Fruit fly (Drosophila melanogaster) whole organism, embryonic: Measurements from ENCODE around the gene mof.

Source experiments
- Atf-2 ChIP-seq: fragments of 200-800 bp; sonication (Bioruptor generic); optimal IDR thresholded peaks from 2 replicates; lab custom pipeline; 2016; ENCODE audit warnings: missing biosample characterization, missing genetic modification characterization
- Atf3 ChIP-seq: fragments of 200-800 bp; sonication (Bioruptor generic); optimal IDR thresholded peaks from 3 replicates; lab custom pipeline; 2016; ENCODE audit warnings: missing biosample characterization, missing genetic modification characterization
- CG10321 ChIP-seq: fragments of 200-800 bp; sonication (Bioruptor generic); IDR thresholded peaks from 2 replicates; pipeline ENCODE4 v1.3.6; 2022; ENCODE audit warnings: missing biosample characterization, missing genetic modification characterization
- CG10431 ChIP-seq: fragments of 200-800 bp; sonication (Bioruptor generic); optimal IDR thresholded peaks from 3 replicates; lab custom pipeline; 2018; ENCODE audit warnings: missing biosample characterization, mild to moderate bottlenecking, missing genetic modification characterization
- CG11247 ChIP-seq: fragments of 200-800 bp; sonication (Bioruptor generic); IDR thresholded peaks from 2 replicates; pipeline ENCODE4 v1.3.6; 2022; ENCODE audit warnings: missing biosample characterization, missing genetic modification characterization
- CG12155 ChIP-seq: fragments of 200-800 bp; sonication (Bioruptor generic); optimal IDR thresholded peaks from 3 replicates; lab custom pipeline; 2016; ENCODE audit warnings: missing biosample characterization, missing genetic modification characterization
- CG14441 ChIP-seq: fragments of 200-800 bp; sonication (Bioruptor generic); IDR thresholded peaks from 2 replicates; pipeline ENCODE4 v1.3.6; 2022; ENCODE audit warnings: missing biosample characterization, missing genetic modification characterization
- CG15514 ChIP-seq: fragments of 200-800 bp; sonication (Bioruptor generic); optimal IDR thresholded peaks from 3 replicates; lab custom pipeline; 2017; ENCODE audit warnings: missing biosample characterization, missing genetic modification characterization, mild to moderate bottlenecking, moderate library complexity, missing genetic modification reagents
- CG16813 ChIP-seq: fragments of 200-800 bp; sonication (Bioruptor generic); IDR thresholded peaks from 3 replicates; pipeline ENCODE4 v1.3.6; 2022; ENCODE audit warnings: missing biosample characterization, missing genetic modification characterization; ENCODE audit not compliant: partially characterized antibody
- CG18599 ChIP-seq: fragments of 200-800 bp; sonication (Bioruptor generic); optimal IDR thresholded peaks from 3 replicates; lab custom pipeline; 2017; ENCODE audit warnings: missing biosample characterization, missing genetic modification characterization, mild to moderate bottlenecking, moderate library complexity, missing genetic modification reagents
- CG2202 ChIP-seq: fragments of 200-800 bp; sonication (Bioruptor generic); optimal IDR thresholded peaks from 2 replicates; lab custom pipeline; 2018; ENCODE audit warnings: missing biosample characterization, mild to moderate bottlenecking, missing genetic modification characterization
- CG2889 ChIP-seq: fragments of 200-800 bp; sonication (Bioruptor generic); IDR thresholded peaks from 3 replicates; pipeline ENCODE4 v1.3.6; 2022; ENCODE audit warnings: missing biosample characterization, missing genetic modification characterization
- CG32532 ChIP-seq: fragments of 200-800 bp; sonication (Bioruptor generic); IDR thresholded peaks from 2 replicates; pipeline ENCODE4 v1.3.6; 2022; ENCODE audit warnings: missing biosample characterization, missing genetic modification characterization
- CG3726 ChIP-seq: fragments of 200-800 bp; sonication (Bioruptor generic); IDR thresholded peaks from 3 replicates; pipeline ENCODE4, ENCODE4 v1.3.6; 2022; ENCODE audit warnings: missing biosample characterization, missing genetic modification characterization
- CG8944 ChIP-seq: fragments of 200-800 bp; sonication (Bioruptor generic); optimal IDR thresholded peaks from 3 replicates; lab custom pipeline; 2016; ENCODE audit warnings: missing biosample characterization, missing genetic modification characterization
- CG9437 ChIP-seq: fragments of 200-800 bp; sonication (Bioruptor generic); optimal IDR thresholded peaks from 2 replicates; lab custom pipeline; 2018; ENCODE audit warnings: missing biosample characterization, mild to moderate bottlenecking, missing genetic modification characterization
- Camta ChIP-seq: fragments of 200-800 bp; sonication (Bioruptor generic); optimal IDR thresholded peaks from 2 replicates; lab custom pipeline; 2016; ENCODE audit warnings: missing biosample characterization, missing genetic modification characterization
- CrebB ChIP-seq: fragments of 200-800 bp; sonication (Bioruptor generic); optimal IDR thresholded peaks from 3 replicates; lab custom pipeline; 2018; ENCODE audit warnings: missing biosample characterization, mild to moderate bottlenecking, missing genetic modification characterization
- Deaf1 ChIP-seq: fragments of 200-800 bp; optimal IDR thresholded peaks from 3 replicates; lab custom pipeline; 2019; ENCODE audit warnings: missing biosample characterization, mild to moderate bottlenecking, missing genetic modification characterization, moderate library complexity
- ERR ChIP-seq: fragments of 200-800 bp; sonication (Bioruptor generic); optimal IDR thresholded peaks from 2 replicates; lab custom pipeline; 2016; ENCODE audit warnings: missing biosample characterization, missing genetic modification characterization
- HmgZ ChIP-seq: fragments of 200-800 bp; sonication (Bioruptor generic); optimal IDR thresholded peaks from 2 replicates; lab custom pipeline; 2018; ENCODE audit warnings: missing biosample characterization, mild to moderate bottlenecking, missing genetic modification characterization
- Hr78 ChIP-seq, 2 experiments: fragments of 200-800 bp in 1 of 2; fragments of >200 bp in 1 of 2; sonication (Bioruptor generic) in 1 of 2; optimal IDR thresholded peaks; 2 replicates each; lab custom pipeline; 2017 to 2019; ENCODE audit warnings: missing biosample characterization in 2 of 2, missing genetic modification characterization in 2 of 2, mild to moderate bottlenecking in 1 of 2, moderate library complexity in 1 of 2
- Lim3 ChIP-seq: fragments of 200-800 bp; sonication (Bioruptor generic); IDR thresholded peaks from 2 replicates; pipeline ENCODE4 v1.3.6; 2022; ENCODE audit warnings: missing biosample characterization, missing genetic modification characterization
- Mad ChIP-seq: fragments of 200-800 bp; sonication (Bioruptor generic); optimal IDR thresholded peaks from 2 replicates; lab custom pipeline; 2016; ENCODE audit warnings: missing biosample characterization, missing genetic modification characterization
- Med ChIP-seq: fragments of 200-800 bp; sonication (Bioruptor generic); peaks from one replicate; lab custom pipeline; 2016; ENCODE audit warnings: missing biosample characterization, missing genetic modification characterization, mild to moderate bottlenecking, inconsistent platforms, moderate library complexity
- Sox100B ChIP-seq: fragments of 200-800 bp; sonication (Bioruptor generic); optimal IDR thresholded peaks from 3 replicates; lab custom pipeline; 2018; ENCODE audit warnings: missing biosample characterization, mild to moderate bottlenecking, missing genetic modification characterization
- Ssrp ChIP-seq: fragments of 200-800 bp; sonication (Bioruptor generic); optimal IDR thresholded peaks from 2 replicates; lab custom pipeline; 2018; ENCODE audit warnings: missing biosample characterization, mild to moderate bottlenecking, missing genetic modification characterization, moderate library complexity
- TFAM ChIP-seq: fragments of 200-800 bp; sonication (Bioruptor generic); optimal IDR thresholded peaks from 2 replicates; lab custom pipeline; 2017; ENCODE audit warnings: missing biosample characterization, missing genetic modification characterization, inconsistent platforms
- ara ChIP-seq: fragments of 200-800 bp; sonication (Bioruptor generic); IDR thresholded peaks from 2 replicates; pipeline ENCODE4 v1.3.6; 2022; ENCODE audit warnings: missing biosample characterization, missing genetic modification characterization
- ash1 ChIP-seq: fragments of 200-800 bp; sonication (Bioruptor generic); optimal IDR thresholded peaks from 2 replicates; lab custom pipeline; 2018; ENCODE audit warnings: missing biosample characterization, mild to moderate bottlenecking, missing genetic modification characterization
- bcd ChIP-seq: fragments of 200-800 bp; sonication (Bioruptor generic); optimal IDR thresholded peaks from 2 replicates; lab custom pipeline; 2017; ENCODE audit warnings: missing biosample characterization, mild to moderate bottlenecking, missing genetic modification characterization
- corto ChIP-seq: fragments of 200-800 bp; sonication (Bioruptor generic); optimal IDR thresholded peaks from 2 replicates; lab custom pipeline; 2016; ENCODE audit warnings: missing biosample characterization, mild to moderate bottlenecking, missing genetic modification characterization, moderate library complexity
- crc ChIP-seq: fragments of 200-800 bp; sonication (Bioruptor generic); optimal IDR thresholded peaks from 2 replicates; lab custom pipeline; 2016; ENCODE audit warnings: missing biosample characterization, missing genetic modification characterization
- cwo ChIP-seq: fragments of 200-800 bp; sonication (Bioruptor generic); optimal IDR thresholded peaks from 3 replicates; lab custom pipeline; 2017; ENCODE audit warnings: missing biosample characterization, missing genetic modification characterization, mild to moderate bottlenecking, moderate library complexity, missing genetic modification reagents
- esg ChIP-seq: fragments of 200-800 bp; sonication (Bioruptor generic); conservative IDR thresholded peaks from 2 replicates; pipeline ENCODE4 v1.3.6; 2022; ENCODE audit warnings: missing biosample characterization, missing genetic modification characterization
- fd64A ChIP-seq: fragments of 200-800 bp; sonication (Bioruptor generic); optimal IDR thresholded peaks from 3 replicates; lab custom pipeline; 2018; ENCODE audit warnings: missing biosample characterization, mild to moderate bottlenecking, missing genetic modification characterization
- gce ChIP-seq: fragments of 200-800 bp; sonication (Bioruptor generic); IDR thresholded peaks from 3 replicates; pipeline ENCODE4 v1.3.6; 2022; ENCODE audit warnings: missing biosample characterization, missing genetic modification characterization
- hth ChIP-seq: fragments of >200 bp; optimal IDR thresholded peaks from 2 replicates; lab custom pipeline; 2017; ENCODE audit warnings: inconsistent platforms
- ken ChIP-seq: fragments of 200-800 bp; sonication (Bioruptor generic); IDR thresholded peaks from 3 replicates; pipeline ENCODE4 v1.3.6; 2022; ENCODE audit warnings: missing biosample characterization, missing genetic modification characterization
- knrl ChIP-seq: fragments of 200-800 bp; sonication (Bioruptor generic); IDR thresholded peaks from 3 replicates; pipeline ENCODE4 v1.3.6; 2022; ENCODE audit warnings: missing biosample characterization, missing genetic modification characterization; ENCODE audit not compliant: partially characterized antibody
- oc ChIP-seq: fragments of 200-800 bp; sonication (Bioruptor generic); optimal IDR thresholded peaks from 2 replicates; lab custom pipeline; 2018; ENCODE audit warnings: missing biosample characterization, mild to moderate bottlenecking, missing genetic modification characterization, moderate library complexity
- onecut ChIP-seq: fragments of 200-800 bp; sonication (Bioruptor generic); IDR thresholded peaks from 2 replicates; pipeline ENCODE4 v1.3.6; 2022; ENCODE audit warnings: missing biosample characterization, missing genetic modification characterization
- otp ChIP-seq: fragments of 200-800 bp; sonication (Bioruptor generic); IDR thresholded peaks from 3 replicates; pipeline ENCODE4, ENCODE4 v1.3.6; 2022; ENCODE audit warnings: missing biosample characterization, missing genetic modification characterization
- pfk ChIP-seq: fragments of 200-800 bp; sonication (Bioruptor generic); optimal IDR thresholded peaks from 2 replicates; lab custom pipeline; 2018; ENCODE audit warnings: missing biosample characterization, mild to moderate bottlenecking, missing genetic modification characterization, moderate library complexity
- pros ChIP-seq: fragments of 200-800 bp; sonication (Bioruptor generic); optimal IDR thresholded peaks from 3 replicates; lab custom pipeline; 2019; ENCODE audit warnings: missing biosample characterization, mild to moderate bottlenecking, missing genetic modification characterization, moderate library complexity
- ro ChIP-seq: fragments of 200-800 bp; sonication (Bioruptor generic); IDR thresholded peaks from 2 replicates; pipeline ENCODE4 v1.3.6; 2022; ENCODE audit warnings: missing biosample characterization, missing genetic modification characterization
- sqz ChIP-seq: fragments of 200-800 bp; sonication (Bioruptor generic); optimal IDR thresholded peaks from 3 replicates; lab custom pipeline; 2018; ENCODE audit warnings: missing biosample characterization, mild to moderate bottlenecking, missing genetic modification characterization
- stwl ChIP-seq: fragments of 200-800 bp; sonication (Bioruptor generic); optimal IDR thresholded peaks from 3 replicates; lab custom pipeline; 2018; ENCODE audit warnings: missing biosample characterization, mild to moderate bottlenecking, missing genetic modification characterization, moderate library complexity
- tna ChIP-seq: fragments of 200-800 bp; sonication (Bioruptor generic); IDR thresholded peaks from 2 replicates; pipeline ENCODE4 v1.3.6; 2022; ENCODE audit warnings: missing biosample characterization, missing genetic modification characterization; ENCODE audit not compliant: partially characterized antibody

mof gene

dm6 chrX:5899241-5900145 lies 22.8 kb upstream of the mof start (continued):
- TF ChIP-seq cwo (GFP tag; lab: Kevin White, UChicago) (peak; percentile 23), sqz (GFP tag; lab: Kevin White, UChicago) (peak; percentile 88), CG9437 (GFP tag; lab: Kevin White, UChicago) (no peak), CG3726 (no peak), Camta (GFP tag; lab: Kevin White, UChicago) (no peak), crc (no peak), CG8944 (GFP tag; lab: Kevin White, UChicago) (no peak), Sox100B (GFP tag; lab: Kevin White, UChicago) (no peak), pros (GFP tag; lab: Kevin White, UChicago) (no peak), CG10321 (peak; percentile 68), gce (GFP tag; lab: Robert Waterston, UW) (no peak), CG2889 (no peak), tna (GFP tag; lab: Robert Waterston, UW) (no peak), Hr78 (GFP tag; optimal IDR thresholded peaks at IDR 0.05; lab: Kevin White, UChicago) (no peak), Lim3 (GFP tag; lab: Robert Waterston, UW) (no peak), knrl (GFP tag; lab: Robert Waterston, UW) (no peak), oc (tag; lab: Kevin White, UChicago) (no peak), otp (GFP tag; lab: Robert Waterston, UW) (0 out of 3 replicates have a peak, but pooled peaks have one; percentile 63), ro (GFP tag; lab: Robert Waterston, UW) (no peak; the same call in 1 of the 2 replicates), Med (GFP tag; lab: Kevin White, UChicago) (peak; percentile 78), Atf3 (GFP tag; lab: Kevin White, UChicago) (no peak), CG16813 (GFP tag; lab: Robert Waterston, UW) (no peak), Mad (GFP tag; lab: Kevin White, UChicago) (no peak), bcd (GFP tag; lab: Kevin White, UChicago) (no peak), HmgZ (tag; lab: Kevin White, UChicago) (peak; percentile 14), CrebB (tag; lab: Kevin White, UChicago) (peak; percentile 23), stwl (tag; lab: Kevin White, UChicago) (no peak), Atf-2 (GFP tag; lab: Kevin White, UChicago) (no peak), CG10431 (GFP tag; lab: Kevin White, UChicago) (no peak), ash1 (GFP tag; lab: Kevin White, UChicago) (peak; percentile 22), CG2202 (no peak), CG15514 (GFP tag; lab: Kevin White, UChicago) (peak; percentile 34), ken (GFP tag; lab: Robert Waterston, UW) (no peak), CG14441 (GFP tag; lab: Robert Waterston, UW) (0 out of 2 replicates have a peak, but pooled peaks have one; percentile 38), onecut (no peak), CG32532 (peak; percentile 6; the same call in 1 of the 2 replicates), hth (lab: Kevin White, UChicago) (no peak), CG11247 (GFP tag; lab: Robert Waterston, UW) (no peak), TFAM (no peak), corto (peak; percentile 92), Deaf1 (tag; lab: Kevin White, UChicago) (peak; percentile 16), ERR (GFP tag; lab: Kevin White, UChicago) (no peak), fd64A (GFP tag; lab: Kevin White, UChicago) (no peak), Ssrp (tag; lab: Kevin White, UChicago) (no peak), ara (GFP tag; lab: Robert Waterston, UW) (no peak), CG12155 (GFP tag; lab: Kevin White, UChicago) (peak; percentile 93), CG18599 (GFP tag; lab: Kevin White, UChicago) (peak; percentile 14), esg (GFP tag; lab: Robert Waterston, UW) (no peak), pfk (GFP tag; lab: Kevin White, UChicago) (peak; percentile 15)
